Fruit fly (Drosophila melanogaster) whole organism, embryonic: Measurements from ENCODE around the gene Mtr3.

Experiments used
- Asciz ChIP-seq: fragments of 200-800 bp; sonication (Bioruptor generic); optimal IDR thresholded peaks from 2 replicates; lab custom pipeline; 2017; ENCODE audit warnings: missing biosample characterization, mild to moderate bottlenecking, missing genetic modification characterization, missing genetic modification reagents
- Atf-2 ChIP-seq: fragments of 200-800 bp; sonication (Bioruptor generic); optimal IDR thresholded peaks from 2 replicates; lab custom pipeline; 2016; ENCODE audit warnings: missing biosample characterization, missing genetic modification characterization
- Atf6 ChIP-seq: fragments of 200-800 bp; sonication (Bioruptor generic); IDR thresholded peaks from 2 replicates; pipeline ENCODE4 v1.3.6; 2022; ENCODE audit warnings: missing biosample characterization, missing genetic modification characterization
- BEAF-32 ChIP-seq: fragments of 200-800 bp; sonication (Bioruptor generic); optimal IDR thresholded peaks from 3 replicates; lab custom pipeline; 2017; ENCODE audit warnings: missing biosample characterization, missing genetic modification characterization, mild to moderate bottlenecking, moderate library complexity, missing genetic modification reagents
- Blimp-1 ChIP-seq: fragments of 200-800 bp; sonication (Bioruptor generic); optimal IDR thresholded peaks from 3 replicates; lab custom pipeline; 2018; ENCODE audit warnings: missing biosample characterization, missing genetic modification characterization, mild to moderate bottlenecking, moderate library complexity, missing genetic modification reagents
- CG10209 ChIP-seq: fragments of 200-800 bp; sonication (Bioruptor generic); optimal IDR thresholded peaks from 3 replicates; lab custom pipeline; 2017; ENCODE audit warnings: missing biosample characterization, mild to moderate bottlenecking, missing genetic modification characterization, missing genetic modification reagents
- CG10462 ChIP-seq: fragments of 200-800 bp; sonication (Bioruptor generic); optimal IDR thresholded peaks from 2 replicates; lab custom pipeline; 2016; ENCODE audit warnings: missing biosample characterization, missing genetic modification characterization
- CG10565 ChIP-seq: fragments of 200-800 bp; sonication (Bioruptor generic); optimal IDR thresholded peaks from 3 replicates; lab custom pipeline; 2016; ENCODE audit warnings: missing biosample characterization, mild to moderate bottlenecking, missing genetic modification characterization
- CG10654 ChIP-seq: fragments of 200-800 bp; sonication (Bioruptor generic); optimal IDR thresholded peaks from 2 replicates; lab custom pipeline; 2016; ENCODE audit warnings: missing biosample characterization, missing genetic modification characterization
- CG13123 ChIP-seq: fragments of 200-800 bp; sonication (Bioruptor generic); optimal IDR thresholded peaks from 2 replicates; lab custom pipeline; 2016; ENCODE audit warnings: missing biosample characterization, missing genetic modification characterization
- CG14014 ChIP-seq: fragments of 200-800 bp; sonication (Bioruptor generic); IDR thresholded peaks from 2 replicates; pipeline ENCODE4 v1.3.6; 2022; ENCODE audit warnings: missing biosample characterization, missing genetic modification characterization
- CG1529 ChIP-seq: fragments of 200-800 bp; sonication (Bioruptor generic); optimal IDR thresholded peaks from 3 replicates; lab custom pipeline; 2018; ENCODE audit warnings: missing biosample characterization, missing genetic modification characterization
- CG17328 ChIP-seq: fragments of 200-800 bp; sonication (Bioruptor generic); IDR thresholded peaks from 2 replicates; pipeline ENCODE4 v1.3.6; 2022; ENCODE audit warnings: missing biosample characterization, missing genetic modification characterization
- CG18262 ChIP-seq: fragments of 200-800 bp; optimal IDR thresholded peaks from 3 replicates; lab custom pipeline; 2019; ENCODE audit warnings: missing biosample characterization, mild to moderate bottlenecking, missing genetic modification characterization, moderate library complexity
- CG3726 ChIP-seq: fragments of 200-800 bp; sonication (Bioruptor generic); IDR thresholded peaks from 3 replicates; pipeline ENCODE4, ENCODE4 v1.3.6; 2022; ENCODE audit warnings: missing biosample characterization, missing genetic modification characterization
- CG3847 ChIP-seq: fragments of 200-800 bp; sonication (Bioruptor generic); IDR thresholded peaks from 2 replicates; pipeline ENCODE4 v1.3.6; 2022; ENCODE audit warnings: missing biosample characterization, missing genetic modification characterization
- CG4707 ChIP-seq: fragments of 200-800 bp; sonication (Bioruptor generic); optimal IDR thresholded peaks from 2 replicates; lab custom pipeline; 2018; ENCODE audit warnings: missing biosample characterization, mild to moderate bottlenecking, missing genetic modification characterization, moderate library complexity
- CG5180 ChIP-seq: fragments of 200-800 bp; sonication (Bioruptor generic); optimal IDR thresholded peaks from 3 replicates; lab custom pipeline; 2017; ENCODE audit warnings: missing biosample characterization, missing genetic modification characterization, mild to moderate bottlenecking, moderate library complexity, missing genetic modification reagents
- CG5245 ChIP-seq: fragments of 200-800 bp; sonication (Bioruptor generic); optimal IDR thresholded peaks from 3 replicates; lab custom pipeline; 2016; ENCODE audit warnings: missing biosample characterization, missing genetic modification characterization
- CG6791 ChIP-seq: fragments of 200-800 bp; sonication (Bioruptor generic); IDR thresholded peaks from 3 replicates; pipeline ENCODE4 v1.3.6; 2022; ENCODE audit warnings: missing biosample characterization, missing genetic modification characterization; ENCODE audit not compliant: partially characterized antibody
- CG7372 ChIP-seq: fragments of 200-800 bp; sonication (Bioruptor generic); IDR thresholded peaks from 2 replicates; pipeline ENCODE4 v1.3.6; 2022; ENCODE audit warnings: missing biosample characterization, missing genetic modification characterization
- CG9609 ChIP-seq: fragments of 200-800 bp; sonication (Bioruptor generic); optimal IDR thresholded peaks from 3 replicates; lab custom pipeline; 2016; ENCODE audit warnings: missing biosample characterization, missing genetic modification characterization
- CG9817 ChIP-seq: fragments of 200-800 bp; sonication (Bioruptor generic); optimal IDR thresholded peaks from 2 replicates; lab custom pipeline; 2018; ENCODE audit warnings: missing biosample characterization, mild to moderate bottlenecking, missing genetic modification characterization, moderate library complexity
- CG9876 ChIP-seq: fragments of 200-800 bp; sonication (Bioruptor generic); optimal IDR thresholded peaks from 2 replicates; lab custom pipeline; 2016; ENCODE audit warnings: missing biosample characterization, missing genetic modification characterization
- CTCF ChIP-seq: fragments of 200-800 bp; sonication (Bioruptor generic); optimal IDR thresholded peaks from 2 replicates; lab custom pipeline; 2017; ENCODE audit warnings: missing biosample characterization, mild to moderate bottlenecking, missing genetic modification characterization, moderate library complexity
- Fer1 ChIP-seq: fragments of 200-800 bp; sonication (Bioruptor generic); optimal IDR thresholded peaks from 2 replicates; lab custom pipeline; 2017; ENCODE audit warnings: missing biosample characterization, mild to moderate bottlenecking, missing genetic modification characterization
- Lhr ChIP-seq: fragments of 200-800 bp; sonication (Bioruptor generic); optimal IDR thresholded peaks from 3 replicates; lab custom pipeline; 2017; ENCODE audit warnings: mild to moderate bottlenecking, missing biosample characterization, missing genetic modification reagents, missing genetic modification characterization
- NC2α ChIP-seq: fragments of 200-800 bp; sonication (Bioruptor generic); optimal IDR thresholded peaks from 2 replicates; lab custom pipeline; 2016; ENCODE audit warnings: missing biosample characterization, missing genetic modification characterization
- Nf-YC ChIP-seq: fragments of 200-800 bp; optimal IDR thresholded peaks from 3 replicates; lab custom pipeline; 2019; ENCODE audit warnings: missing biosample characterization, mild to moderate bottlenecking, missing genetic modification characterization, moderate library complexity
- Rx ChIP-seq: fragments of 200-800 bp; sonication (Bioruptor generic); IDR thresholded peaks from 2 replicates; pipeline ENCODE4 v1.3.6; 2022; ENCODE audit warnings: missing biosample characterization, missing genetic modification characterization
- Six4 ChIP-seq: fragments of 200-800 bp; sonication (Bioruptor generic); optimal IDR thresholded peaks from 2 replicates; lab custom pipeline; 2016; ENCODE audit warnings: missing biosample characterization, missing genetic modification characterization
- ab ChIP-seq: fragments of 200-800 bp; sonication (Bioruptor generic); optimal IDR thresholded peaks from 2 replicates; lab custom pipeline; 2016; ENCODE audit warnings: missing biosample characterization, missing genetic modification characterization
- abd-A ChIP-seq: fragments of 200-800 bp; sonication (Bioruptor generic); optimal IDR thresholded peaks from 3 replicates; lab custom pipeline; 2019; ENCODE audit warnings: missing biosample characterization, mild to moderate bottlenecking, missing genetic modification characterization, moderate library complexity
- al ChIP-seq: fragments of 200-800 bp; sonication (Bioruptor generic); IDR thresholded peaks from 2 replicates; pipeline ENCODE4 v1.3.6; 2022; ENCODE audit warnings: missing biosample characterization, missing genetic modification characterization
- chif ChIP-seq, 2 experiments: fragments of 200-800 bp; sonication (Bioruptor generic); optimal IDR thresholded peaks; 3 replicates each; lab custom pipeline; 2016; ENCODE audit warnings: missing biosample characterization in 2 of 2, missing genetic modification characterization in 2 of 2
- crol ChIP-seq: fragments of 200-800 bp; sonication (Bioruptor generic); IDR thresholded peaks from 2 replicates; pipeline ENCODE4 v1.3.6; 2022; ENCODE audit warnings: missing biosample characterization, missing genetic modification characterization
- ftz-f1 ChIP-seq: fragments of 200-800 bp; sonication (Bioruptor generic); optimal IDR thresholded peaks from 2 replicates; lab custom pipeline; 2016; ENCODE audit warnings: missing biosample characterization, missing genetic modification characterization
- grau ChIP-seq: fragments of 200-800 bp; optimal IDR thresholded peaks from 3 replicates; lab custom pipeline; 2019; ENCODE audit warnings: missing biosample characterization, mild to moderate bottlenecking, missing genetic modification characterization, moderate library complexity
- grn ChIP-seq: fragments of 200-800 bp; sonication (Bioruptor generic); optimal IDR thresholded peaks from 3 replicates; lab custom pipeline; 2017; ENCODE audit warnings: missing biosample characterization, missing genetic modification characterization
- jumu ChIP-seq: fragments of 200-800 bp; sonication (Bioruptor generic); optimal IDR thresholded peaks from 3 replicates; lab custom pipeline; 2016; ENCODE audit warnings: missing biosample characterization, missing genetic modification characterization
- kni ChIP-seq: fragments of 200-800 bp; sonication (Bioruptor generic); optimal IDR thresholded peaks from 3 replicates; lab custom pipeline; 2017; ENCODE audit warnings: mild to moderate bottlenecking, missing biosample characterization, missing genetic modification reagents, missing genetic modification characterization
- pb ChIP-seq: fragments of 200-800 bp; sonication (Bioruptor generic); optimal IDR thresholded peaks from 3 replicates; lab custom pipeline; 2016; ENCODE audit warnings: missing biosample characterization, missing genetic modification characterization
- prd ChIP-seq, 3 experiments: fragments of >200 bp in 2 of 3; fragments of 200-800 bp in 1 of 3; sonication (Bioruptor generic) in 1 of 3; optimal IDR thresholded peaks in 2 of 3; IDR thresholded peaks in 1 of 3; 2 replicates in 2 of 3; 3 replicates in 1 of 3; pipeline versions ENCODE4 v1.3.6 to Lab custom; 2017 to 2022; ENCODE audit warnings: missing biosample characterization in 1 of 3, missing genetic modification characterization in 1 of 3
- rib ChIP-seq: fragments of 200-800 bp; sonication (Bioruptor generic); IDR thresholded peaks from 2 replicates; pipeline ENCODE4 v1.3.6; 2022; ENCODE audit warnings: missing biosample characterization, missing genetic modification characterization
- row ChIP-seq: fragments of 200-800 bp; sonication (Bioruptor generic); IDR thresholded peaks from 3 replicates; pipeline ENCODE4 v1.3.6; 2022; ENCODE audit warnings: missing biosample characterization, missing genetic modification characterization
- slou ChIP-seq: fragments of 200-800 bp; sonication (Bioruptor generic); optimal IDR thresholded peaks from 3 replicates; lab custom pipeline; 2016; ENCODE audit warnings: missing biosample characterization, missing genetic modification characterization
- ssp ChIP-seq: fragments of 200-800 bp; sonication (Bioruptor generic); IDR thresholded peaks from 2 replicates; pipeline ENCODE4 v1.3.6; 2022; ENCODE audit warnings: missing biosample characterization, missing genetic modification characterization
- unc-4 ChIP-seq: fragments of 200-800 bp; sonication (Bioruptor generic); IDR thresholded peaks from 2 replicates; pipeline ENCODE4 v1.3.6; 2022; ENCODE audit warnings: missing biosample characterization, missing genetic modification characterization; ENCODE audit not compliant: partially characterized antibody
- vvl ChIP-seq: fragments of 200-800 bp; sonication (Bioruptor generic); IDR thresholded peaks from 2 replicates; pipeline ENCODE4 v1.3.6; 2022; ENCODE audit warnings: missing biosample characterization, missing genetic modification characterization

Mtr3 gene

DNA sequence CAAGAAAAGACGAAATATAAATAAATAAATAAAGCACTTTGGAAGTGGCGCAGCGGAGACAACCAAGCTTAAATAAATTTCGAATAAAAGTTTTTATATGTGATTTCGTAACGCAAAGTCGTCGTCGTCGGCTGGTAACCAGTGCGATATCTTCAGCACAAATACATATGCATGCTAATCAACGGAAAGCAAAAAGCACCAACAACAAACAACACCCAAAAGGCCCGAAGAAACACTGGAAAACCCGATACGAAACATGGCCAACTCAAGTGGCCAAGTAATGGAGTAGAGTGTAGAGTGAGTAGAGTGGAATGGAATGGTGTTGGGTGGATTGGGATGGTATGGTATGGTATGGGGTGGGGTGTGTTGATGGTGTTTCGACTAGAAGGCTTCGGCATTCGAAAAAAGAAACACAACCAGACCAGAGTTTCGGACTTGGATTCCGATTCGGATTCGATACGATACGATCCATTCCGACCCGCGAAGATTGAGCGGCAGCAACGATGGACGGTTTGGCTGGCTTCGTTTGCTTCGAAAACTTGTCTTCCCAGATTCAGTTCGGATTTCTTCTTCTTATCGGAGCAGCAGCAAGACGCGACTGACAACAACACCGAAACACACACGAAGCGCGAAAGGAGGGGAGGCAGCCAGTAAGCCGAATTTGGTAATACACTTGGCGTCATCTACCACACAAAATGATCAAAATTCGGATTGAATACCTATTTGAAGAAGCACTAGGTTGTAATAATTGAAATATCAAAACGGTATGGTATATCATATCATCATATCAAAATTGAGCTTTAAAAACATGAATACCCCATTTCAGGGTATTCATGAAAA is 10.7 kb downstream of the Mtr3 start (continued):
- TF ChIP-seq slou (GFP tag; lab: Kevin White, UChicago) (peak; percentile 83), chif (GFP tag; optimal IDR thresholded peaks at IDR 0.05; lab: Kevin White, UChicago) (peak; percentile 93 to 94), rib (peak; percentile 91), abd-A (tag; lab: Kevin White, UChicago) (peak; percentile 78), grn (GFP tag; lab: Kevin White, UChicago) (peak; percentile 74), ssp (GFP tag; lab: Robert Waterston, UW) (peak; percentile 76), al (peak; percentile 87), CG5180 (GFP tag; lab: Kevin White, UChicago) (peak; percentile 82), pb (GFP tag; lab: Kevin White, UChicago) (peak; percentile 94), CG7372 (GFP tag; lab: Robert Waterston, UW) (peak; percentile 77), vvl (GFP tag; lab: Robert Waterston, UW) (peak; percentile 95), CG1529 (peak; percentile 84), CG3726 (GFP tag; lab: Robert Waterston, UW) (no peak; the same call in 2 of the 3 replicates), CG6791 (GFP tag; lab: Robert Waterston, UW) (no peak), CG14014 (GFP tag; lab: Robert Waterston, UW) (peak; percentile 97), NC2α (GFP tag; lab: Kevin White, UChicago) (peak; percentile 90), CG18262 (peak; percentile 87), CG9817 (tag; lab: Kevin White, UChicago) (peak; percentile 93), CG10565 (peak; percentile 19), Atf6 (GFP tag; lab: Robert Waterston, UW) (peak; percentile 97), CTCF (GFP tag; lab: Kevin White, UChicago) (peak; percentile 51), CG4707 (peak; percentile 86), CG10654 (peak; percentile 94), CG9876 (GFP tag; lab: Kevin White, UChicago) (peak; percentile 90), crol (peak; percentile 56), kni (GFP tag; lab: Kevin White, UChicago) (no peak), ab (GFP tag; lab: Kevin White, UChicago) (peak; percentile 92), Fer1 (GFP tag; lab: Kevin White, UChicago) (peak; percentile 92), CG10462 (GFP tag; lab: Kevin White, UChicago) (peak; percentile 84), ftz-f1 (GFP tag; lab: Kevin White, UChicago) (peak; percentile 65), Asciz (GFP tag; lab: Kevin White, UChicago) (peak; percentile 91), CG5245 (GFP tag; lab: Kevin White, UChicago) (peak; percentile 93), CG13123 (GFP tag; lab: Kevin White, UChicago) (peak; percentile 90), grau (peak; percentile 95), row (peak; percentile 97), unc-4 (no peak), Atf-2 (peak; percentile 92), CG3847 (GFP tag; lab: Robert Waterston, UW) (peak; percentile 95), Nf-YC (peak; percentile 62), prd (optimal IDR thresholded peaks at IDR 0.05; lab: Kevin White, UChicago) (no peak), prd (GFP tag; IDR thresholded peaks at IDR 0.05; lab: Robert Waterston, UW) (peak; percentile 91), Rx (GFP tag; lab: Robert Waterston, UW) (peak; percentile 94), CG17328 (GFP tag; lab: Robert Waterston, UW) (peak; percentile 92), Lhr (GFP tag; lab: Kevin White, UChicago) (peak; percentile 61), CG9609 (GFP tag; lab: Kevin White, UChicago) (peak; percentile 94), Blimp-1 (GFP tag; lab: Kevin White, UChicago) (peak; percentile 89), Six4 (GFP tag; lab: Kevin White, UChicago) (peak; percentile 90), CG10209 (peak; percentile 94), BEAF-32 (GFP tag; lab: Kevin White, UChicago) (peak; percentile 17), jumu (peak; percentile 91)
